Fruit fly (Drosophila melanogaster) whole organism, prepupa: ENCODE measurements around the gene Rbp9.

Source experiments
- CG10669 ChIP-seq: fragments of 200-800 bp; sonication (Bioruptor generic); optimal IDR thresholded peaks from 3 replicates; lab custom pipeline; 2018; ENCODE audit warnings: missing biosample characterization, mild to moderate bottlenecking, missing genetic modification characterization, moderate library complexity
- CG11294 ChIP-seq: fragments of 200-800 bp; sonication (Bioruptor generic); IDR thresholded peaks from 2 replicates; pipeline ENCODE4 v1.3.6; 2022; ENCODE audit warnings: missing biosample characterization, missing genetic modification characterization
- CG11762 ChIP-seq: fragments of 200-800 bp; sonication (Bioruptor generic); optimal IDR thresholded peaks from 3 replicates; lab custom pipeline; 2016; ENCODE audit warnings: missing biosample characterization, missing genetic modification characterization; ENCODE audit not compliant: insufficient read depth
- CG11902 ChIP-seq: fragments of 200-800 bp; sonication (Bioruptor generic); optimal IDR thresholded peaks from 3 replicates; lab custom pipeline; 2016; ENCODE audit warnings: missing biosample characterization, missing genetic modification characterization
- CG16779 ChIP-seq: fragments of 200-800 bp; sonication (Bioruptor generic); optimal IDR thresholded peaks from 3 replicates; lab custom pipeline; 2017; ENCODE audit warnings: missing biosample characterization, mild to moderate bottlenecking, missing genetic modification characterization
- CG31627 ChIP-seq: fragments of 200-800 bp; sonication (Bioruptor generic); optimal IDR thresholded peaks from 3 replicates; lab custom pipeline; 2016; ENCODE audit warnings: missing biosample characterization, missing genetic modification characterization
- CG32006 ChIP-seq: fragments of 200-800 bp; sonication (Bioruptor generic); optimal IDR thresholded peaks from 3 replicates; lab custom pipeline; 2017; ENCODE audit warnings: missing biosample characterization, mild to moderate bottlenecking, missing genetic modification characterization
- CG34406 ChIP-seq: fragments of 200-800 bp; sonication (Bioruptor generic); optimal IDR thresholded peaks from 3 replicates; lab custom pipeline; 2016; ENCODE audit warnings: missing biosample characterization, missing genetic modification characterization
- CG3919 ChIP-seq: fragments of 200-800 bp; sonication (Bioruptor generic); optimal IDR thresholded peaks from 3 replicates; lab custom pipeline; 2016; ENCODE audit warnings: missing biosample characterization, missing genetic modification characterization
- CG4318 ChIP-seq: fragments of 200-800 bp; sonication (Bioruptor generic); optimal IDR thresholded peaks from 3 replicates; lab custom pipeline; 2017; ENCODE audit warnings: missing biosample characterization, mild to moderate bottlenecking, missing genetic modification characterization
- CG6163 ChIP-seq: fragments of 200-800 bp; sonication (Bioruptor generic); IDR thresholded peaks from 3 replicates; pipeline ENCODE4 v1.3.6; 2022; ENCODE audit warnings: missing biosample characterization, missing genetic modification characterization
- CG6276 ChIP-seq: fragments of 200-800 bp; sonication (Bioruptor generic); optimal IDR thresholded peaks from 2 replicates; lab custom pipeline; 2017; ENCODE audit warnings: missing biosample characterization, mild to moderate bottlenecking, missing genetic modification characterization
- CG6808 ChIP-seq: fragments of 200-800 bp; sonication (Bioruptor generic); optimal IDR thresholded peaks from 3 replicates; lab custom pipeline; 2017; ENCODE audit warnings: missing biosample characterization, missing genetic modification characterization, mild to moderate bottlenecking, moderate library complexity, missing genetic modification reagents
- CG6854 ChIP-seq: fragments of 200-800 bp; sonication (Bioruptor generic); optimal IDR thresholded peaks from 2 replicates; lab custom pipeline; 2017; ENCODE audit warnings: missing biosample characterization, mild to moderate bottlenecking, missing genetic modification characterization
- CG8119 ChIP-seq: fragments of 200-800 bp; sonication (Bioruptor generic); IDR thresholded peaks from 3 replicates; pipeline ENCODE4 v1.3.6; 2022; ENCODE audit warnings: missing biosample characterization, missing genetic modification characterization
- CG8632 ChIP-seq: fragments of 200-800 bp; sonication (Bioruptor generic); optimal IDR thresholded peaks from 3 replicates; lab custom pipeline; 2016; ENCODE audit warnings: missing biosample characterization, missing genetic modification characterization
- CG9139 ChIP-seq: fragments of 200-800 bp; sonication (Bioruptor generic); optimal IDR thresholded peaks from 3 replicates; lab custom pipeline; 2017; ENCODE audit warnings: missing biosample characterization, mild to moderate bottlenecking, missing genetic modification characterization
- Eip75B ChIP-seq: fragments of 200-800 bp; sonication (Bioruptor generic); optimal IDR thresholded peaks from 3 replicates; lab custom pipeline; 2016; ENCODE audit warnings: missing biosample characterization, missing genetic modification characterization
- Eip93F ChIP-seq: fragments of 200-800 bp; sonication (Bioruptor generic); optimal IDR thresholded peaks from 2 replicates; lab custom pipeline; 2016; ENCODE audit warnings: missing biosample characterization, mild to moderate bottlenecking, missing genetic modification characterization
- Ets21C ChIP-seq: fragments of 200-800 bp; sonication (Bioruptor generic); optimal IDR thresholded peaks from 3 replicates; lab custom pipeline; 2016; ENCODE audit warnings: missing biosample characterization, missing genetic modification characterization
- Ets96B ChIP-seq: fragments of 200-800 bp; optimal IDR thresholded peaks from 2 replicates; lab custom pipeline; 2019; ENCODE audit warnings: missing biosample characterization, mild to moderate bottlenecking, missing genetic modification characterization, moderate library complexity
- Gug ChIP-seq: fragments of 200-800 bp; sonication (Bioruptor generic); IDR thresholded peaks from 2 replicates; pipeline ENCODE4 v1.3.6; 2022; ENCODE audit warnings: missing biosample characterization, missing genetic modification characterization
- Hr38 ChIP-seq: sonication (Bioruptor generic); optimal IDR thresholded peaks from 2 replicates; lab custom pipeline; 2016; ENCODE audit warnings: missing biosample characterization, missing genetic modification characterization
- Hr39 ChIP-seq: fragments of 200-800 bp; sonication (Bioruptor generic); optimal IDR thresholded peaks from 2 replicates; lab custom pipeline; 2016; ENCODE audit warnings: missing biosample characterization, missing genetic modification characterization
- Lpt ChIP-seq: fragments of 200-800 bp; sonication (Bioruptor generic); optimal IDR thresholded peaks from 3 replicates; lab custom pipeline; 2016; ENCODE audit warnings: missing biosample characterization, missing genetic modification characterization
- Met ChIP-seq: fragments of 200-800 bp; sonication (Bioruptor generic); optimal IDR thresholded peaks from 3 replicates; lab custom pipeline; 2016; ENCODE audit warnings: missing biosample characterization, missing genetic modification characterization
- OdsH ChIP-seq: fragments of 200-800 bp; sonication (Bioruptor generic); optimal IDR thresholded peaks from 3 replicates; lab custom pipeline; 2016; ENCODE audit warnings: missing biosample characterization, missing genetic modification characterization
- Sox102F ChIP-seq: fragments of 200-800 bp; sonication (Bioruptor generic); optimal IDR thresholded peaks from 2 replicates; lab custom pipeline; 2016; ENCODE audit warnings: missing biosample characterization, mild to moderate bottlenecking, missing genetic modification characterization
- Sox14 ChIP-seq: fragments of 200-800 bp; sonication (Bioruptor generic); optimal IDR thresholded peaks from 3 replicates; lab custom pipeline; 2016; ENCODE audit warnings: missing biosample characterization, missing genetic modification characterization
- Sox15 ChIP-seq: fragments of 200-800 bp; sonication (Bioruptor generic); optimal IDR thresholded peaks from 3 replicates; lab custom pipeline; 2016; ENCODE audit warnings: missing biosample characterization, missing genetic modification characterization
- achi ChIP-seq: fragments of 200-800 bp; sonication (Bioruptor generic); optimal IDR thresholded peaks from 3 replicates; lab custom pipeline; 2016; ENCODE audit warnings: missing biosample characterization, missing genetic modification characterization
- cyc ChIP-seq: fragments of 200-800 bp; sonication (Bioruptor generic); optimal IDR thresholded peaks from 3 replicates; lab custom pipeline; 2016; ENCODE audit warnings: missing biosample characterization, missing genetic modification characterization
- dac ChIP-seq: fragments of 200-800 bp; sonication (Bioruptor generic); optimal IDR thresholded peaks from 2 replicates; lab custom pipeline; 2017; ENCODE audit warnings: missing biosample characterization, mild to moderate bottlenecking, missing genetic modification characterization
- dsx ChIP-seq: fragments of 200-800 bp; optimal IDR thresholded peaks from 3 replicates; lab custom pipeline; 2019; ENCODE audit warnings: missing biosample characterization, mild to moderate bottlenecking, missing genetic modification characterization, moderate library complexity; ENCODE audit not compliant: poor library complexity, severe bottlenecking
- fd59A ChIP-seq: fragments of 200-800 bp; sonication (Bioruptor generic); optimal IDR thresholded peaks from 2 replicates; lab custom pipeline; 2017; ENCODE audit warnings: missing biosample characterization, mild to moderate bottlenecking, missing genetic modification characterization, missing genetic modification reagents
- fd85E ChIP-seq: fragments of 200-800 bp; sonication (Bioruptor generic); optimal IDR thresholded peaks from 3 replicates; lab custom pipeline; 2016; ENCODE audit warnings: missing biosample characterization, missing genetic modification characterization
- lz ChIP-seq: fragments of 200-800 bp; sonication (Bioruptor generic); optimal IDR thresholded peaks from 3 replicates; lab custom pipeline; 2016; ENCODE audit warnings: missing biosample characterization, missing genetic modification characterization
- net ChIP-seq: fragments of 200-800 bp; sonication (Bioruptor generic); optimal IDR thresholded peaks from 3 replicates; lab custom pipeline; 2016; ENCODE audit warnings: missing biosample characterization, missing genetic modification characterization
- pdm3 ChIP-seq: fragments of 200-800 bp; sonication (Bioruptor generic); optimal IDR thresholded peaks from 3 replicates; lab custom pipeline; 2016; ENCODE audit warnings: missing biosample characterization, missing genetic modification characterization
- salr ChIP-seq, 2 experiments: fragments of 200-800 bp; sonication (Bioruptor generic); optimal IDR thresholded peaks; 3 replicates each; lab custom pipeline; 2016 to 2018; ENCODE audit warnings: missing biosample characterization in 2 of 2, missing genetic modification characterization in 2 of 2, mild to moderate bottlenecking in 1 of 2
- spab ChIP-seq: fragments of 200-800 bp; sonication (Bioruptor generic); optimal IDR thresholded peaks from 2 replicates; lab custom pipeline; 2017; ENCODE audit warnings: missing biosample characterization, mild to moderate bottlenecking, missing genetic modification characterization, missing genetic modification reagents
- ss ChIP-seq, 2 experiments: fragments of 200-800 bp; sonication (Bioruptor generic); optimal IDR thresholded peaks; 2 replicates in 1 of 2; 3 replicates in 1 of 2; lab custom pipeline; 2017 to 2018; ENCODE audit warnings: mild to moderate bottlenecking in 2 of 2, missing biosample characterization in 2 of 2, missing genetic modification characterization in 2 of 2, moderate library complexity in 1 of 2
- svp ChIP-seq: fragments of 200-800 bp; sonication (Bioruptor generic); peaks from one replicate; lab custom pipeline; 2016; ENCODE audit warnings: missing biosample characterization, missing genetic modification characterization
- topi ChIP-seq: fragments of 200-800 bp; sonication (Bioruptor generic); optimal IDR thresholded peaks from 3 replicates; lab custom pipeline; 2016; ENCODE audit warnings: missing biosample characterization, missing genetic modification characterization
- vri ChIP-seq: fragments of 200-800 bp; sonication (Bioruptor generic); optimal IDR thresholded peaks from 3 replicates; lab custom pipeline; 2016; ENCODE audit warnings: missing biosample characterization, mild to moderate bottlenecking, missing genetic modification characterization

Gene Rbp9

dm6 chr2L:2979091-2979490 lies 24.5 kb downstream of the Rbp9 start, which contains the start of gene CG9643:
Gene CG9643, minus strand, starts transcription at chr2L:2979288.
- no peak for TF ChIP-seq CG4318 (GFP tag; lab: Kevin White, UChicago)
- TF ChIP-seq topi (GFP tag; lab: Kevin White, UChicago), result no peak
- TF ChIP-seq CG8632, result no peak
- TF ChIP-seq CG31627 (GFP tag; lab: Kevin White, UChicago), result no peak
- no peak for TF ChIP-seq CG11902 (GFP tag; lab: Kevin White, UChicago)
- no peak for TF ChIP-seq Eip75B
- TF ChIP-seq CG6276 (GFP tag; lab: Kevin White, UChicago), result no peak
- no peak for TF ChIP-seq dsx (GFP tag; lab: Kevin White, UChicago)
- no peak for TF ChIP-seq Lpt (GFP tag; lab: Kevin White, UChicago)
- no peak for TF ChIP-seq CG10669 (GFP tag; lab: Kevin White, UChicago)
- no peak for TF ChIP-seq net (GFP tag; lab: Kevin White, UChicago)
- no peak for TF ChIP-seq Gug (GFP tag; lab: Robert Waterston, UW)
- no peak for TF ChIP-seq Ets96B (tag; lab: Kevin White, UChicago)
- no peak for TF ChIP-seq Ets21C (GFP tag; lab: Kevin White, UChicago)
- no peak for TF ChIP-seq salr (GFP tag; optimal IDR thresholded peaks at IDR 0.05; lab: Kevin White, UChicago)
- TF ChIP-seq CG16779 (tag; lab: Kevin White, UChicago), result no peak

dm6 chr2L:2986776-2987175 lies 32.2 kb downstream of the Rbp9 start:
- no peak for TF ChIP-seq CG31627 (GFP tag; lab: Kevin White, UChicago)
- TF ChIP-seq CG32006 (GFP tag; lab: Kevin White, UChicago), result no peak

dm6 chr2L:2987681-2988381 lies 33.3 kb downstream of the Rbp9 start, which contains the start of the genes Chd1 and Bem46:
Gene Chd1, minus strand, starts transcription at chr2L:2987723.
Gene Bem46, plus strand, starts transcription at chr2L:2988116.
- no peak for TF ChIP-seq Hr38 (GFP tag; lab: Kevin White, UChicago)
- peak; percentile 90 for TF ChIP-seq CG31627 (GFP tag; lab: Kevin White, UChicago)
- no peak for TF ChIP-seq CG6276 (GFP tag; lab: Kevin White, UChicago)
- no peak for TF ChIP-seq CG3919 (GFP tag; lab: Kevin White, UChicago)
- TF ChIP-seq pdm3, result no peak
- peak; percentile 86 for TF ChIP-seq CG11902 (GFP tag; lab: Kevin White, UChicago)
- TF ChIP-seq Sox14 (GFP tag; lab: Kevin White, UChicago), result no peak
- TF ChIP-seq achi (GFP tag; lab: Kevin White, UChicago), result no peak
- TF ChIP-seq Eip75B, result no peak
- peak; percentile 78 for TF ChIP-seq Ets96B (tag; lab: Kevin White, UChicago)
- no peak for TF ChIP-seq CG16779 (tag; lab: Kevin White, UChicago)
- TF ChIP-seq CG8632, result no peak
- TF ChIP-seq fd59A, result peak; percentile 64
- no peak for TF ChIP-seq CG10669 (GFP tag; lab: Kevin White, UChicago)
- TF ChIP-seq lz, result peak; percentile 84
- no peak for TF ChIP-seq svp
- no peak for TF ChIP-seq Hr39 (GFP tag; lab: Kevin White, UChicago)
- TF ChIP-seq cyc, result peak; percentile 85
- TF ChIP-seq CG11762 (GFP tag; lab: Kevin White, UChicago), result peak; percentile 72
- peak; percentile 83 for TF ChIP-seq CG34406 (GFP tag; lab: Kevin White, UChicago)
- no peak for TF ChIP-seq Met (GFP tag; lab: Kevin White, UChicago)
- TF ChIP-seq Gug (GFP tag; lab: Robert Waterston, UW), result peak; percentile 75
- TF ChIP-seq CG6854 (GFP tag; lab: Kevin White, UChicago), result no peak
- peak; percentile 61 for TF ChIP-seq CG8119 (GFP tag; lab: Robert Waterston, UW)
- TF ChIP-seq dac, result peak; percentile 70
- no peak for TF ChIP-seq CG6808 (GFP tag; lab: Kevin White, UChicago)
- no peak for TF ChIP-seq Sox102F
- no peak for TF ChIP-seq CG9139 (GFP tag; lab: Kevin White, UChicago)
- no peak for TF ChIP-seq spab (GFP tag; lab: Kevin White, UChicago)
- TF ChIP-seq vri (GFP tag; lab: Kevin White, UChicago), result no peak
- no peak for TF ChIP-seq Eip93F
- TF ChIP-seq OdsH (GFP tag; lab: Kevin White, UChicago), result no peak
- no peak for TF ChIP-seq fd85E (GFP tag; lab: Kevin White, UChicago)
- peak; percentile 82 for TF ChIP-seq CG11294 (GFP tag; lab: Robert Waterston, UW)
- TF ChIP-seq CG6163 (GFP tag; lab: Robert Waterston, UW), result peak; percentile 86
- no peak for TF ChIP-seq ss (GFP tag; optimal IDR thresholded peaks at IDR 0.05; lab: Kevin White, UChicago)
- peak; percentile 90 for TF ChIP-seq Sox15 (GFP tag; lab: Kevin White, UChicago)
